Worm (Caenorhabditis elegans) whole organism, early embryonic: Measurements from ENCODE around the gene T24E12.3.

Source experiments
- B0310.2 ChIP-seq: sonication (generic microtip); optimal IDR thresholded peaks from 2 replicates; lab custom pipeline; 2016; ENCODE audit warnings: mild to moderate bottlenecking, missing genetic modification characterization, missing compliant biosample characterization
- F13C5.2 ChIP-seq: sonication (generic microtip); optimal IDR thresholded peaks from 2 replicates; lab custom pipeline; 2017; ENCODE audit warnings: mild to moderate bottlenecking, missing genetic modification characterization, inconsistent platforms, missing compliant biosample characterization
- aly-1 ChIP-seq: sonication (generic microtip); optimal IDR thresholded peaks from 2 replicates; lab custom pipeline; 2016; ENCODE audit warnings: missing genetic modification characterization, missing compliant biosample characterization
- ama-1 ChIP-seq: fragments of 150-350 bp; optimal IDR thresholded peaks from 2 replicates; lab custom pipeline; 2014
- ceh-13 ChIP-seq: fragments of 200-800 bp; sonication (Bioruptor generic); optimal IDR thresholded peaks from 2 replicates; lab custom pipeline; 2018; ENCODE audit warnings: mild to moderate bottlenecking, missing genetic modification characterization, missing compliant biosample characterization
- ceh-36 ChIP-seq: sonication (generic microtip); optimal IDR thresholded peaks from 2 replicates; lab custom pipeline; 2016; ENCODE audit warnings: missing genetic modification characterization, inconsistent platforms, missing compliant biosample characterization
- ets-7 ChIP-seq: sonication (generic microtip); optimal IDR thresholded peaks from 2 replicates; lab custom pipeline; 2016; ENCODE audit warnings: missing genotype, missing genetic modification characterization, missing compliant biosample characterization
- flt-1 ChIP-seq: fragments of 200-800 bp; sonication (Bioruptor generic); IDR thresholded peaks from 2 replicates; pipeline ENCODE4 v1.3.6; 2022; ENCODE audit warnings: missing genetic modification characterization, missing compliant biosample characterization
- hmbx-1 ChIP-seq: sonication (generic microtip); optimal IDR thresholded peaks from 2 replicates; lab custom pipeline; 2016; ENCODE audit warnings: mild to moderate bottlenecking, missing genetic modification characterization, missing compliant biosample characterization
- hmg-4 ChIP-seq: fragments of 200-800 bp; sonication (Bioruptor generic); optimal IDR thresholded peaks from 2 replicates; lab custom pipeline; 2018; ENCODE audit warnings: mild to moderate bottlenecking, missing genetic modification characterization, missing compliant biosample characterization
- hnd-1 ChIP-seq: sonication (generic microtip); optimal IDR thresholded peaks from 2 replicates; lab custom pipeline; 2016; ENCODE audit warnings: missing genetic modification characterization, missing compliant biosample characterization
- pes-1 ChIP-seq: fragments of 200-800 bp; sonication (Bioruptor generic); IDR thresholded peaks from 2 replicates; pipeline ENCODE4 v1.3.6; 2022; ENCODE audit warnings: missing genetic modification reagents, missing genetic modification characterization, missing compliant biosample characterization
- scrt-1 ChIP-seq: fragments of 200-800 bp; sonication (Bioruptor generic); IDR thresholded peaks from 2 replicates; pipeline ENCODE4 v1.3.6; 2022; ENCODE audit warnings: missing genetic modification characterization, missing compliant biosample characterization
- sea-1 ChIP-seq: fragments of 200-800 bp; sonication (Bioruptor generic); conservative IDR thresholded peaks from 2 replicates; pipeline ENCODE4 v1.3.6; 2022; ENCODE audit warnings: missing genetic modification characterization, missing compliant biosample characterization
- tbx-11 ChIP-seq: fragments of 200-800 bp; sonication (Bioruptor generic); IDR thresholded peaks from 2 replicates; pipeline ENCODE4 v1.3.6; 2022; ENCODE audit warnings: missing genetic modification characterization, missing compliant biosample characterization
- tbx-37 ChIP-seq: fragments of 200-800 bp; sonication (Bioruptor generic); conservative IDR thresholded peaks from 2 replicates; pipeline ENCODE4 v1.3.6; 2022; ENCODE audit warnings: missing genetic modification reagents, missing genetic modification characterization, missing compliant biosample characterization
- tra-4 ChIP-seq: sonication (generic microtip); optimal IDR thresholded peaks from 2 replicates; lab custom pipeline; 2017; ENCODE audit warnings: missing genetic modification characterization, missing compliant biosample characterization

Gene T24E12.3

DNA sequence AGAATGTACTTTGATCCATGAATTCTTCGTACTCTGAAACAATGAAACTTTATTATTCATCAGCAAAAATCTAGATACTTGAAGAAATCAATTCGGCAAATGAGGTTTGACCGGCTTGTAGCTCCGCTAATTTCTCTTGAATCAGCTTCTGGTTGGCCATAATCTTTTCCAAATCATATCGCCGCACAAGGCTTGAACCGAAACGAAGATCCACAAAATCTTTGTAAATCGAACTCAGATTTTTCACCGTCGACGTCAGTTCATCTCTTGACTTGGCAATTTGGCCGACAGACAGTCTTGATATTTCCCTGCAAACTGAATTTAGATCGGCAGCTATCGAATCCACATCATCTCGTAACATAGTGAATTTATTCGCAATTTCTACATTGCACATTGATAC, 29.7 kb downstream of the T24E12.3 start:
- TF ChIP-seq B0310.2 (no peak), hmg-4 (GFP tag; lab: Kevin White, UChicago) (no peak)

ce11 chrII:3806964-3807363, 31.1 kb downstream of the T24E12.3 start, which contains the start of gene F54D10.4:
TSS of gene F54D10.4 (minus strand) at chrII:3807064.
- TF ChIP-seq hmbx-1 (tag; lab: Kevin White, UChicago), result no peak
- no peak for TF ChIP-seq pes-1
- TF ChIP-seq aly-1 (tag; lab: Kevin White, UChicago), result no peak
- no peak for TF ChIP-seq sea-1 (GFP tag; lab: Robert Waterston, UW)
- TF ChIP-seq ets-7 (tag; lab: Kevin White, UChicago), result no peak
- no peak for TF ChIP-seq F13C5.2 (tag; lab: Kevin White, UChicago)
- TF ChIP-seq B0310.2, result no peak
- no peak for TF ChIP-seq hnd-1 (tag; lab: Kevin White, UChicago)
- TF ChIP-seq ceh-36 (tag; lab: Kevin White, UChicago), result no peak
- no peak for TF ChIP-seq tbx-11 (GFP tag; lab: Robert Waterston, UW)
- no peak for TF ChIP-seq scrt-1 (GFP tag; lab: Robert Waterston, UW)
- no peak for TF ChIP-seq ama-1 (lab: Kevin White, UChicago)

DNA sequence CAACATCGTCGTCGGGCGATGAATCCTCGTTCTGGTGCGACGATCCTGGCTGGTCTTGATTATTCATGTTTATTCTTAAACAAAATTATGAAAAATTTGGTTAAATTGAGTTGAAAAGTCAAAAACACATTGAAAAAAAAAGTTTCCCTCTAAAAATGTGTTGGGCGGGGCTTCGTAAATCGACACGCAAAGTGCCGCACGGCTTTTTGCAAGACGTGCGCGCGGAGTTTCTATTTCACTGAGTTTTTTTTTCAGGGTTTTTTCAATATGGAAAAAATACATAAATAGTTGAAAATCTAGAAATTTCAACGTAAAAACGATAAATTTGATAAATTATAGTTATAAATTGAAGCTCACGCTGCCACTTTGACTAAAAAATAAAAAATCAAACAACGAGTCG, 32.3 kb downstream of the T24E12.3 start, which contains the start of gene F54D10.5:
Gene F54D10.5 (minus strand): TSS at position 74 of the 400 bp plus-strand sequence.
- TF ChIP-seq tbx-11 (GFP tag; lab: Robert Waterston, UW) (no peak), ama-1 (lab: Kevin White, UChicago) (no peak), scrt-1 (GFP tag; lab: Robert Waterston, UW) (no peak), flt-1 (peak; percentile 14; the same call in 1 of the 2 replicates), tra-4 (tag; lab: Kevin White, UChicago) (no peak), ceh-13 (GFP tag; lab: Kevin White, UChicago) (no peak), F13C5.2 (tag; lab: Kevin White, UChicago) (peak; percentile 45), B0310.2 (no peak), tbx-37 (GFP tag; lab: Robert Waterston, UW) (no peak), hnd-1 (tag; lab: Kevin White, UChicago) (no peak), ets-7 (tag; lab: Kevin White, UChicago) (no peak), ceh-36 (tag; lab: Kevin White, UChicago) (no peak), pes-1 (peak; percentile 29; the same call in 1 of the 2 replicates), aly-1 (tag; lab: Kevin White, UChicago) (no peak), sea-1 (GFP tag; lab: Robert Waterston, UW) (no peak), hmbx-1 (tag; lab: Kevin White, UChicago) (no peak), hmg-4 (GFP tag; lab: Kevin White, UChicago) (no peak)

DNA sequence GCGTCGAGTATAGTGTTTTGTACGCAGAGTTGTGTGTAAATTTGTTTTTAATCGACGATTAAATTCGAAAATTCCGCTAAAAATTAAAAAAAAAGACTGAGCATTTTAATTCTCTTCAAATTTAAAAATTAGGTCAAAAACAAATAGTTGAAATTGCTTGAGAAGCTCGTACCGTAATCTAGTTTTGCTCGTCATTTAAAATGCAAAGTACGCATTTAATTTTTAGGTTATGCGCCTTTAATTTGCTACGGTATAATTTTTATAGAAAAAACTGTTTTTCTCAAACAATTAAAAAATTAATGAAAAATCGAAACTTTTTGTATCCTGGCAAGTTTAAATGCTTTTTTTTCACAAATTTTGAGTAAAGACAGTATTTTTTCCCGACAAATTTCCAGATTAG, 32.8 kb downstream of the T24E12.3 start:
- no peak for TF ChIP-seq tbx-11 (GFP tag; lab: Robert Waterston, UW)
- TF ChIP-seq F13C5.2 (tag; lab: Kevin White, UChicago), result no peak
- no peak for TF ChIP-seq hmg-4 (GFP tag; lab: Kevin White, UChicago)
- no peak for TF ChIP-seq pes-1
- no peak for TF ChIP-seq ceh-13 (GFP tag; lab: Kevin White, UChicago)
- no peak for TF ChIP-seq hnd-1 (tag; lab: Kevin White, UChicago)
- TF ChIP-seq B0310.2, result no peak
- TF ChIP-seq aly-1 (tag; lab: Kevin White, UChicago), result no peak
- TF ChIP-seq hmbx-1 (tag; lab: Kevin White, UChicago), result no peak
- no peak for TF ChIP-seq ama-1 (lab: Kevin White, UChicago)
- TF ChIP-seq tbx-37 (GFP tag; lab: Robert Waterston, UW), result no peak
- no peak for TF ChIP-seq scrt-1 (GFP tag; lab: Robert Waterston, UW)
- no peak for TF ChIP-seq sea-1 (GFP tag; lab: Robert Waterston, UW)
- TF ChIP-seq ceh-36 (tag; lab: Kevin White, UChicago), result no peak
- TF ChIP-seq flt-1, result no peak

- no peak for TF ChIP-seq hmbx-1 (tag; lab: Kevin White, UChicago)
- no peak for TF ChIP-seq ceh-36 (tag; lab: Kevin White, UChicago)
- no peak for TF ChIP-seq F13C5.2 (tag; lab: Kevin White, UChicago)
- TF ChIP-seq ama-1 (lab: Kevin White, UChicago), result no peak
- no peak for TF ChIP-seq ets-7 (tag; lab: Kevin White, UChicago)
- no peak for TF ChIP-seq hmg-4 (GFP tag; lab: Kevin White, UChicago)
- TF ChIP-seq sea-1 (GFP tag; lab: Robert Waterston, UW), result no peak
- no peak for TF ChIP-seq tbx-37 (GFP tag; lab: Robert Waterston, UW)
- no peak for TF ChIP-seq scrt-1 (GFP tag; lab: Robert Waterston, UW)
- no peak for TF ChIP-seq ceh-13 (GFP tag; lab: Kevin White, UChicago)
- no peak for TF ChIP-seq tbx-11 (GFP tag; lab: Robert Waterston, UW)
- TF ChIP-seq pes-1, result no peak
- TF ChIP-seq B0310.2, result no peak
- no peak for TF ChIP-seq flt-1
- TF ChIP-seq aly-1 (tag; lab: Kevin White, UChicago), result no peak
- no peak for TF ChIP-seq hnd-1 (tag; lab: Kevin White, UChicago)
Measured at ce11 chrII:3810550-3810949, 34.7 kb downstream of the T24E12.3 start.

- no peak for TF ChIP-seq ama-1 (lab: Kevin White, UChicago)
- no peak for TF ChIP-seq tra-4 (tag; lab: Kevin White, UChicago)
- no peak for TF ChIP-seq sea-1 (GFP tag; lab: Robert Waterston, UW)
Measured at ce11 chrII:3811816-3812332, 36.1 kb downstream of the T24E12.3 start, which contains the start of gene lido-15. TSS of gene lido-15 (plus strand) at chrII:3812282.

ce11 chrII:3815445-3816208, 39.8 kb downstream of the T24E12.3 start:
- TF ChIP-seq B0310.2 (no peak), tbx-37 (GFP tag; lab: Robert Waterston, UW) (no peak), hmg-4 (GFP tag; lab: Kevin White, UChicago) (no peak), flt-1 (no peak), hmbx-1 (tag; lab: Kevin White, UChicago) (no peak), sea-1 (GFP tag; lab: Robert Waterston, UW) (no peak), F13C5.2 (tag; lab: Kevin White, UChicago) (no peak), ets-7 (tag; lab: Kevin White, UChicago) (no peak), tra-4 (tag; lab: Kevin White, UChicago) (no peak), tbx-11 (GFP tag; lab: Robert Waterston, UW) (no peak), ceh-13 (GFP tag; lab: Kevin White, UChicago) (no peak), hnd-1 (tag; lab: Kevin White, UChicago) (no peak), scrt-1 (GFP tag; lab: Robert Waterston, UW) (no peak), pes-1 (no peak), ama-1 (lab: Kevin White, UChicago) (no peak), ceh-36 (tag; lab: Kevin White, UChicago) (no peak), aly-1 (tag; lab: Kevin White, UChicago) (no peak)
